Fruit fly (Drosophila melanogaster) whole organism, pupa: ENCODE results near the gene CG7164.

Experiments
- CG10348 ChIP-seq: fragments of 200-800 bp; sonication (Bioruptor generic); IDR thresholded peaks from 2 replicates; pipeline ENCODE4 v1.3.6; 2022; ENCODE audit warnings: missing biosample characterization, missing genetic modification characterization
- CG12605 ChIP-seq: fragments of 200-800 bp; sonication (Bioruptor generic); IDR thresholded peaks from 2 replicates; pipeline ENCODE4 v1.3.6; 2022; ENCODE audit warnings: missing biosample characterization, missing genetic modification characterization
- CG13204 ChIP-seq: fragments of 200-800 bp; sonication (Bioruptor generic); optimal IDR thresholded peaks from 2 replicates; lab custom pipeline; 2018; ENCODE audit warnings: missing biosample characterization, mild to moderate bottlenecking, missing genetic modification characterization, moderate library complexity
- CG14655 ChIP-seq: fragments of 200-800 bp; sonication (Bioruptor generic); optimal IDR thresholded peaks from 3 replicates; lab custom pipeline; 2017; ENCODE audit warnings: mild to moderate bottlenecking, missing biosample characterization, missing genetic modification reagents, missing genetic modification characterization
- CG15710 ChIP-seq: fragments of 200-800 bp; sonication (Bioruptor generic); optimal IDR thresholded peaks from 2 replicates; lab custom pipeline; 2018; ENCODE audit warnings: missing biosample characterization, mild to moderate bottlenecking, missing genetic modification characterization, moderate library complexity
- CG17806 ChIP-seq: fragments of 200-800 bp; sonication (Bioruptor generic); optimal IDR thresholded peaks from 2 replicates; lab custom pipeline; 2018; ENCODE audit warnings: missing biosample characterization, mild to moderate bottlenecking, missing genetic modification characterization, moderate library complexity
- CG32121 ChIP-seq: fragments of 200-800 bp; sonication (Bioruptor generic); IDR thresholded peaks from 2 replicates; pipeline ENCODE4 v1.3.6; 2022; ENCODE audit warnings: missing biosample characterization, missing genetic modification characterization
- CG34367 ChIP-seq: fragments of 200-800 bp; sonication (Bioruptor generic); optimal IDR thresholded peaks from 2 replicates; lab custom pipeline; 2018; ENCODE audit warnings: missing biosample characterization, mild to moderate bottlenecking, missing genetic modification characterization
- CG4496 ChIP-seq: fragments of 200-800 bp; sonication (Bioruptor generic); IDR thresholded peaks from 3 replicates; pipeline ENCODE4 v1.3.6; 2022; ENCODE audit warnings: missing biosample characterization, missing genetic modification characterization
- CG8159 ChIP-seq: fragments of 200-800 bp; sonication (Bioruptor generic); optimal IDR thresholded peaks from 3 replicates; lab custom pipeline; 2018; ENCODE audit warnings: missing biosample characterization, mild to moderate bottlenecking, missing genetic modification characterization, moderate library complexity
- CG8301 ChIP-seq: fragments of 200-800 bp; sonication (Bioruptor generic); optimal IDR thresholded peaks from 2 replicates; lab custom pipeline; 2018; ENCODE audit warnings: missing biosample characterization, mild to moderate bottlenecking, missing genetic modification characterization
- CG9948 ChIP-seq: fragments of 200-800 bp; sonication (Bioruptor generic); optimal IDR thresholded peaks from 2 replicates; lab custom pipeline; 2018; ENCODE audit warnings: missing biosample characterization, mild to moderate bottlenecking, missing genetic modification characterization, moderate library complexity
- D1 ChIP-seq: fragments of 200-800 bp; sonication (Bioruptor generic); optimal IDR thresholded peaks from 2 replicates; lab custom pipeline; 2018; ENCODE audit warnings: missing biosample characterization, mild to moderate bottlenecking, missing genetic modification characterization, moderate library complexity
- EcR ChIP-seq: fragments of 200-800 bp; sonication (Bioruptor generic); optimal IDR thresholded peaks from 3 replicates; lab custom pipeline; 2019; ENCODE audit warnings: missing biosample characterization, missing genetic modification characterization, mild to moderate bottlenecking, moderate library complexity, missing genetic modification reagents
- Ets98B ChIP-seq: fragments of 200-800 bp; sonication (Bioruptor generic); IDR thresholded peaks from 2 replicates; pipeline ENCODE4 v1.3.6; 2022; ENCODE audit warnings: missing biosample characterization, missing genetic modification characterization
- Pif1A ChIP-seq: fragments of 200-800 bp; sonication (Bioruptor generic); optimal IDR thresholded peaks from 3 replicates; lab custom pipeline; 2016; ENCODE audit warnings: missing biosample characterization, missing genetic modification characterization
- Pif1B ChIP-seq: fragments of 200-800 bp; sonication (Bioruptor generic); optimal IDR thresholded peaks from 3 replicates; lab custom pipeline; 2016; ENCODE audit warnings: missing biosample characterization, missing genetic modification characterization
- Snoo ChIP-seq: fragments of 200-800 bp; sonication (Bioruptor generic); optimal IDR thresholded peaks from 3 replicates; lab custom pipeline; 2017; ENCODE audit warnings: missing biosample characterization, mild to moderate bottlenecking, missing genetic modification characterization, inconsistent platforms
- fd96Ca ChIP-seq: fragments of 200-800 bp; sonication (Bioruptor generic); IDR thresholded peaks from 3 replicates; pipeline ENCODE4 v1.3.6; 2022; ENCODE audit warnings: missing biosample characterization, missing genetic modification characterization
- gl ChIP-seq: fragments of 200-800 bp; sonication (Bioruptor generic); optimal IDR thresholded peaks from 2 replicates; lab custom pipeline; 2018; ENCODE audit warnings: missing biosample characterization, mild to moderate bottlenecking, missing genetic modification characterization
- rn ChIP-seq: fragments of 200-800 bp; sonication (Bioruptor generic); IDR thresholded peaks from 2 replicates; pipeline ENCODE4 v1.3.6; 2022; ENCODE audit warnings: missing biosample characterization, missing genetic modification characterization

CG7164 gene

dm6 chr2L:7799804-7800433, 18.7 kb downstream of the CG7164 start, which contains the start of the genes Herp and r2d2:
Herp (minus strand) TSS chr2L:7800058.
r2d2 (plus strand) TSS chr2L:7800147.
- TF ChIP-seq CG34367 (tag; lab: Kevin White, UChicago) (peak; percentile 84), CG12605 (GFP tag; lab: Robert Waterston, UW) (peak; percentile 55), D1 (tag; lab: Kevin White, UChicago) (no peak), CG9948 (tag; lab: Kevin White, UChicago) (peak; percentile 82), fd96Ca (GFP tag; lab: Robert Waterston, UW) (peak; percentile 93), Pif1B (GFP tag; lab: Kevin White, UChicago) (peak; percentile 84), gl (tag; lab: Kevin White, UChicago) (peak; percentile 73), Ets98B (GFP tag; lab: Robert Waterston, UW) (peak; percentile 81), rn (GFP tag; lab: Robert Waterston, UW) (no peak; the same call in 1 of the 2 replicates), Pif1A (GFP tag; lab: Kevin White, UChicago) (peak; percentile 88), CG4496 (GFP tag; lab: Robert Waterston, UW) (peak; percentile 87), CG14655 (GFP tag; lab: Kevin White, UChicago) (peak; percentile 87), CG13204 (GFP tag; lab: Kevin White, UChicago) (no peak), CG8301 (tag; lab: Kevin White, UChicago) (peak; percentile 87), Snoo (tag; lab: Kevin White, UChicago) (peak; percentile 84), CG32121 (GFP tag; lab: Robert Waterston, UW) (peak; percentile 78), EcR (GFP tag; lab: Kevin White, UChicago) (peak; percentile 56), CG8159 (tag; lab: Kevin White, UChicago) (peak; percentile 88), CG10348 (peak; percentile 52; the same call in 1 of the 2 replicates), CG17806 (tag; lab: Kevin White, UChicago) (peak; percentile 77), CG15710 (tag; lab: Kevin White, UChicago) (peak; percentile 88)

- no peak for TF ChIP-seq CG12605 (GFP tag; lab: Robert Waterston, UW)
- no peak for TF ChIP-seq CG4496 (GFP tag; lab: Robert Waterston, UW)
- TF ChIP-seq CG34367 (tag; lab: Kevin White, UChicago) = no peak
- TF ChIP-seq gl (tag; lab: Kevin White, UChicago) = no peak
- no peak for TF ChIP-seq Pif1B (GFP tag; lab: Kevin White, UChicago)
- TF ChIP-seq Snoo (tag; lab: Kevin White, UChicago) = no peak
- TF ChIP-seq CG8159 (tag; lab: Kevin White, UChicago) = no peak
- no peak for TF ChIP-seq Ets98B (GFP tag; lab: Robert Waterston, UW)
- no peak for TF ChIP-seq CG14655 (GFP tag; lab: Kevin White, UChicago)
- no peak for TF ChIP-seq CG15710 (tag; lab: Kevin White, UChicago)
- no peak for TF ChIP-seq EcR (GFP tag; lab: Kevin White, UChicago)
- no peak for TF ChIP-seq CG17806 (tag; lab: Kevin White, UChicago)
These were observed 26.3 kb downstream of the CG7164 start for dm6 chr2L:7807563-7807962.

- TF ChIP-seq CG15710 (tag; lab: Kevin White, UChicago) (no peak), gl (tag; lab: Kevin White, UChicago) (peak; percentile 21), CG34367 (tag; lab: Kevin White, UChicago) (no peak)
These were observed 27.8 kb downstream of the CG7164 start for dm6 chr2L:7808886-7809698.

DNA sequence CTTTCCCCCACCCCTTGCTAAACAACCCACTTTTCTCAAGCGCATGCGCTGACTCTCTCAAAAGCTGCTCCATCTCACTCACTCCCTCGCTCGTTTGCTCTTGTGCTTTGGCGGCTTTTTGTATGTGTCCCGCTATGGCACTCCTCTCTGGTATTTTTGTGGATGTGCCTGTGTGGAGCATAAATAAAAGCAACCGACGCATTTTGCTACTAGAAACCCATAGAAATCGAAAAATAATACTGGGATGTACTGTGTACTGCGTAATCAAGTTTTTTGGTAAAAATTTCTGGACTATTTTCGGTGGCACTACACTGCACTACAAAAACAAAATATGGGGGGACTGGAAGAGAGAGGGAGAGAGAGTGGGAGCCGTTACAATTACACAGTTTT, 28.4 kb downstream of the CG7164 start:
- peak; percentile 63 for TF ChIP-seq CG13204 (GFP tag; lab: Kevin White, UChicago)
- peak; percentile 79 for TF ChIP-seq Ets98B (GFP tag; lab: Robert Waterston, UW)
- TF ChIP-seq CG8301 (tag; lab: Kevin White, UChicago) = no peak
- TF ChIP-seq D1 (tag; lab: Kevin White, UChicago) = no peak
- TF ChIP-seq Snoo (tag; lab: Kevin White, UChicago) = no peak
- TF ChIP-seq CG10348 = no peak
- TF ChIP-seq gl (tag; lab: Kevin White, UChicago) = no peak
- TF ChIP-seq CG12605 (GFP tag; lab: Robert Waterston, UW) = peak; percentile 69; the same call in 1 of the 2 replicates
- TF ChIP-seq EcR (GFP tag; lab: Kevin White, UChicago) = peak; percentile 75
- TF ChIP-seq Pif1A (GFP tag; lab: Kevin White, UChicago) = no peak
- no peak for TF ChIP-seq CG34367 (tag; lab: Kevin White, UChicago)
- TF ChIP-seq CG9948 (tag; lab: Kevin White, UChicago) = no peak
- TF ChIP-seq rn (GFP tag; lab: Robert Waterston, UW) = no peak
- TF ChIP-seq CG8159 (tag; lab: Kevin White, UChicago) = no peak
- TF ChIP-seq CG14655 (GFP tag; lab: Kevin White, UChicago) = no peak
- TF ChIP-seq Pif1B (GFP tag; lab: Kevin White, UChicago) = peak; percentile 5
- TF ChIP-seq CG4496 (GFP tag; lab: Robert Waterston, UW) = peak; percentile 11; the same call in 1 of the 3 replicates
- TF ChIP-seq CG15710 (tag; lab: Kevin White, UChicago) = no peak
- peak; percentile 65 for TF ChIP-seq CG32121 (GFP tag; lab: Robert Waterston, UW)
- TF ChIP-seq fd96Ca (GFP tag; lab: Robert Waterston, UW) = no peak; the same call in 2 of the 3 replicates
- no peak for TF ChIP-seq CG17806 (tag; lab: Kevin White, UChicago)
